Worm (Caenorhabditis elegans) whole organism, L3 larva: ENCODE measurements around the gene ZK1290.10.
A peak's percentile ranks its signal among the peaks of the same experiment; 100 is the strongest.

Experiments
- R02D3.7 ChIP-seq: fragments of 150-350 bp; optimal IDR thresholded peaks from 2 replicates; lab custom pipeline; 2014; ENCODE audit warnings: missing biosample characterization, missing genetic modification characterization
- ZK546.5 ChIP-seq: sonication (generic microtip); optimal IDR thresholded peaks from 2 replicates; lab custom pipeline; 2017; ENCODE audit warnings: missing biosample characterization, missing genetic modification characterization
- aly-2 ChIP-seq: fragments of 150-350 bp; optimal IDR thresholded peaks from 2 replicates; lab custom pipeline; 2014; ENCODE audit warnings: missing biosample characterization, missing genetic modification characterization
- ama-1 ChIP-seq: fragments of 150-350 bp; optimal IDR thresholded peaks from 2 replicates; lab custom pipeline; 2018
- ceh-16 ChIP-seq: sonication (generic microtip); optimal IDR thresholded peaks from 2 replicates; lab custom pipeline; 2017; ENCODE audit warnings: missing biosample characterization, missing genetic modification characterization
- egl-27 ChIP-seq: sonication (generic microtip); optimal IDR thresholded peaks from 4 replicates; lab custom pipeline; 2017; ENCODE audit warnings: missing biosample characterization, missing genetic modification reagents, missing genetic modification characterization
- elt-1 ChIP-seq: fragments of 150-350 bp; optimal IDR thresholded peaks from 2 replicates; lab custom pipeline; 2014; ENCODE audit warnings: missing biosample characterization, missing genetic modification characterization
- elt-2 ChIP-seq: sonication (generic microtip); optimal IDR thresholded peaks from 2 replicates; lab custom pipeline; 2016; ENCODE audit warnings: missing genetic modification reagents, mild to moderate bottlenecking, missing genetic modification characterization, missing compliant biosample characterization
- elt-3 ChIP-seq, 3 experiments: fragments of 150-350 bp in 1 of 3; sonication (generic microtip) in 2 of 3; optimal IDR thresholded peaks; 2 replicates in 2 of 3; 4 replicates in 1 of 3; lab custom pipeline; 2014 to 2017; ENCODE audit warnings: missing biosample characterization in 3 of 3, missing genetic modification characterization in 3 of 3
- fkh-2 ChIP-seq: fragments of 150-350 bp; optimal IDR thresholded peaks from 2 replicates; lab custom pipeline; 2014; ENCODE audit warnings: missing biosample characterization, missing genetic modification reagents, missing genetic modification characterization
- hmg-11 ChIP-seq: sonication (generic microtip); optimal IDR thresholded peaks from 2 replicates; lab custom pipeline; 2016; ENCODE audit warnings: missing genetic modification characterization, missing compliant biosample characterization
- lin-15B ChIP-seq: fragments of 150-350 bp; optimal IDR thresholded peaks from 2 replicates; lab custom pipeline; 2014; ENCODE audit warnings: missing biosample characterization, missing genetic modification characterization
- lin-39 ChIP-seq: fragments of 150-350 bp; optimal IDR thresholded peaks from 2 replicates; lab custom pipeline; 2018; ENCODE audit warnings: missing biosample characterization, missing genetic modification reagents, missing genetic modification characterization
- mml-1 ChIP-seq: fragments of 150-350 bp; sonication (generic microtip); optimal IDR thresholded peaks from 3 replicates; lab custom pipeline; 2014; ENCODE audit warnings: missing biosample characterization, missing genetic modification characterization
- nfya-1 ChIP-seq: sonication (generic microtip); optimal IDR thresholded peaks from 2 replicates; lab custom pipeline; 2017; ENCODE audit warnings: missing genetic modification characterization, mild to moderate bottlenecking, missing compliant biosample characterization, antibody characterized with exemption, moderate library complexity; ENCODE audit not compliant: insufficient read depth
- nhr-12 ChIP-seq: fragments of 150-350 bp; optimal IDR thresholded peaks from 2 replicates; lab custom pipeline; 2014; ENCODE audit warnings: missing biosample characterization, missing genetic modification characterization
- nhr-23 ChIP-seq: fragments of 150-350 bp; optimal IDR thresholded peaks from 2 replicates; lab custom pipeline; 2014; ENCODE audit warnings: missing biosample characterization, missing genetic modification reagents, missing genetic modification characterization
- nhr-25 ChIP-seq: sonication (generic microtip); optimal IDR thresholded peaks from 2 replicates; lab custom pipeline; 2017; ENCODE audit warnings: missing biosample characterization, missing genetic modification characterization
- nhr-43 ChIP-seq: sonication (generic microtip); optimal IDR thresholded peaks from 2 replicates; lab custom pipeline; 2016; ENCODE audit warnings: mild to moderate bottlenecking, missing genetic modification characterization, missing compliant biosample characterization; ENCODE audit not compliant: poor library complexity, severe bottlenecking
- nhr-67 ChIP-seq: fragments of 150-350 bp; optimal IDR thresholded peaks from 2 replicates; lab custom pipeline; 2014; ENCODE audit warnings: missing biosample characterization, missing genetic modification characterization
- nhr-76 ChIP-seq: fragments of 150-350 bp; sonication (generic microtip); optimal IDR thresholded peaks from 5 replicates; lab custom pipeline; 2014; ENCODE audit warnings: missing biosample characterization, missing genetic modification characterization
- nhr-77 ChIP-seq: fragments of 150-350 bp; optimal IDR thresholded peaks from 2 replicates; lab custom pipeline; 2014; ENCODE audit warnings: missing biosample characterization, missing genetic modification characterization
- pha-4 ChIP-seq: fragments of 150-350 bp; optimal IDR thresholded peaks from 2 replicates; lab custom pipeline; 2014; ENCODE audit warnings: missing biosample characterization, missing genetic modification reagents, missing genetic modification characterization
- pqm-1 ChIP-seq: fragments of 150-350 bp; optimal IDR thresholded peaks from 2 replicates; lab custom pipeline; 2017; ENCODE audit warnings: missing biosample characterization, missing genetic modification characterization, inconsistent platforms
- snpc-4 ChIP-seq: fragments of 150-350 bp; optimal IDR thresholded peaks from 2 replicates; lab custom pipeline; 2014; ENCODE audit warnings: missing biosample characterization, missing genetic modification characterization
- unc-39 ChIP-seq: sonication (generic microtip); optimal IDR thresholded peaks from 4 replicates; lab custom pipeline; 2017; ENCODE audit warnings: missing biosample characterization, missing genetic modification characterization
- unc-62 ChIP-seq: fragments of 150-350 bp; sonication (generic microtip); optimal IDR thresholded peaks from 4 replicates; lab custom pipeline; 2014; ENCODE audit warnings: missing biosample characterization, missing genetic modification reagents, missing genetic modification characterization
- zag-1 ChIP-seq: fragments of 150-350 bp; optimal IDR thresholded peaks from 2 replicates; lab custom pipeline; 2014; ENCODE audit warnings: missing biosample characterization, missing genetic modification characterization
- ztf-4 ChIP-seq: fragments of 150-350 bp; optimal IDR thresholded peaks from 2 replicates; lab custom pipeline; 2014; ENCODE audit warnings: missing biosample characterization, missing genetic modification characterization

ZK1290.10 gene

DNA sequence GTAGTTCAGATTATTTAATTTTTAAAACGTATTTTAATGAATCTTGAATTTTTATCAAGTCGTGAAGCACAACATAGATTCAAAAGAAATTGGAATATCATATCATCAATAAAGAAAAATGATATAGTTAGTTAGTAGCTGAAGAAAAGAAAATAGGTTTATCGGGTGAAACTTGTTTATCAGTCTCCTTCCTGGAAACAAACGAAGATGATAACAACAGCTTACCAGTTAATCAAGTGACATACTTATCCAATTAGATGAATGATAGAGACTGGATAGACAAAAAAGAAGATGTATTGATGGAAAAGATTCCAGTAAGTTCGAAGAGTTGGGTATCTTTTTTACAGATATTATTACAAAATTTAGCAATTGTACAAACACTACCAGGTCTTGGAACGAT, 10.8 kb downstream of the ZK1290.10 start:
- no peak for TF ChIP-seq nhr-43 (tag; lab: Kevin White, UChicago)
- peak; percentile 61 for TF ChIP-seq nhr-23
- no peak for TF ChIP-seq elt-3 (tag; optimal IDR thresholded peaks at IDR 0.05; lab: Kevin White, UChicago)
- no peak for TF ChIP-seq lin-15B

DNA sequence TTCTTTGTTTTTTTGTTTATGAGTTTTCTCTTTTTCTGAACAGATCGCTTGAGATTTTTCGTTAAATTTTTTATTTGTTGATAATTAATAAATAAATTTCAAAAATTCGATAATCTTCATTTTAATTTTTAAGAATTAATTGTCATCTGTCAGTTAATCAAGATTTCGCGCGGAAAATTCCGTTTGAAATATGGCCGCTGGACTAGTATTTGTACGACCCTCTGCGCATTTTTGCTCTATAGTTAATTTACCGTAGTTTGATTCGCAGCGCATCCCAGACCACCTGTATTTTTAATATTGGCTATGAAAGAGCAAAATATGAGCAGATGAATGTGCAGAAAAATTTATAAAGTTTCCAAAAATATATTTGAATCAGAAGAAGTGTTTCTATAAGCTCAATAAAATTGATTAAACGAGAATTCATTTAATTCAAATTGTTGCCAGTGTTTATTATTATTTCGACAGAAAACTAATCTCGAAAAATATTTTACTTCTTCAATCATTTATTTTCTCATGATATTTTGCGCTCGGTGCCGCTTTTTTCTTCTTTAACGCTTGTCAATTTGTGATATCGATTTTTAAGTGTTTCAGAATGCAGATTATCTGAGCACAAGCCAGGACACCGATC, 16.0 kb downstream of the ZK1290.10 start, which contains the start of gene nfi-1:
TSS of gene nfi-1 (plus strand) at position 578 of the 628 bp plus-strand sequence.
- peak; percentile 68 for TF ChIP-seq lin-15B
- TF ChIP-seq lin-39 (tag; lab: Kevin White, UChicago), result peak; percentile 64
- peak; percentile 81 for TF ChIP-seq pha-4 (tag; lab: Kevin White, UChicago)
- peak; percentile 13 for TF ChIP-seq nhr-23
- TF ChIP-seq ceh-16 (tag; lab: Kevin White, UChicago), result no peak
- no peak for TF ChIP-seq egl-27 (tag; lab: Kevin White, UChicago)
- TF ChIP-seq snpc-4 (tag; lab: Kevin White, UChicago), result peak; percentile 66
- no peak for TF ChIP-seq hmg-11 (tag; lab: Kevin White, UChicago)
- peak; percentile 22 for TF ChIP-seq nhr-25 (tag; lab: Kevin White, UChicago)
- peak; percentile 79 for TF ChIP-seq nfya-1 (tag; lab: Kevin White, UChicago)

DNA sequence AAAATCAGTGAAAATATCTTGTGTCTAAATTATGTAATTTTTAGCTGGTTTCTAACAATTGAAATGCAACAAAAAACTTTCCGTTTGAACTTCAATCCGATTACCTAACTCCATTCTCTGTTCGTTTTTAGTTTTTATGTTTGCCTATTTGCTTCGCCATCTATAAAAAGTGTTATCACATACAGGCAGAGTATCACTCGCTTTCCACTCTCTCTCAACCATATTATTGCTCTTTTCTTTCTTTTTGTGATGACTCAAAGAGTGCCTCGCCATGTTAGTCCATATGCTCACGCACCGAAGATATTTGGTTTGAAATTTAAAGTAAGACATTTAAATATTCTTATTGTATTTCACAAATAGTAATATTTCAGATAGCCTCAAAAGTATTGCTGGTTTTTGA, 18.8 kb downstream of the ZK1290.10 start, which contains the start of gene ZK1290.13:
TSS of gene ZK1290.13 (plus strand) at position 73 of the 400 bp plus-strand sequence.
- TF ChIP-seq pqm-1 (tag; lab: Kevin White, UChicago), result peak; percentile 7
- TF ChIP-seq elt-2 (tag; lab: Kevin White, UChicago), result peak; percentile 56
- TF ChIP-seq nfya-1 (tag; lab: Kevin White, UChicago), result no peak
- TF ChIP-seq nhr-67 (tag; lab: Kevin White, UChicago), result no peak

DNA sequence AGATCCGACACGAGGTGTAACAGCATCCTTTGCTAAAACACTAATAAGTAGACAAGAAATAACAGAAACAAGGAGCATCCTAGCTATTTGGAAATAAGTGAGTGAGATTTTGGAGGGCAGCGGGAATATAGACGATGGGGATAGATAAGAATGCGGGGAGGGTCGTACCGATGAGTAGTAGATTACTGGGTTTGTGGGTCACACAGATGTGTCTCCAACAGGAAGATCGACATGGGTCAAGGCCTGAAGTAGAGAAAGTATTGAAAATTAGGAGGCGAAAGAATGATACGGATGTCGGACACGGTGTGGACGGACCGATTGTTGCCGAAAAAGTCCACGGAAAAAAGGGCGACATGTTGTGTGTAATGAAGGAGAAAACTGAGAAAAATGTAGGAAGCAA, 19.3 kb downstream of the ZK1290.10 start, which contains the start of gene wrt-10:
TSS of gene wrt-10 (minus strand) at position 195 of the 400 bp plus-strand sequence.
- no peak for TF ChIP-seq hmg-11 (tag; lab: Kevin White, UChicago)
- peak; percentile 86 for TF ChIP-seq nhr-23
- TF ChIP-seq nhr-25 (tag; lab: Kevin White, UChicago), result peak; percentile 10
- TF ChIP-seq ceh-16 (tag; lab: Kevin White, UChicago), result no peak
- peak; percentile 6 for TF ChIP-seq elt-1 (tag; lab: Kevin White, UChicago)

DNA sequence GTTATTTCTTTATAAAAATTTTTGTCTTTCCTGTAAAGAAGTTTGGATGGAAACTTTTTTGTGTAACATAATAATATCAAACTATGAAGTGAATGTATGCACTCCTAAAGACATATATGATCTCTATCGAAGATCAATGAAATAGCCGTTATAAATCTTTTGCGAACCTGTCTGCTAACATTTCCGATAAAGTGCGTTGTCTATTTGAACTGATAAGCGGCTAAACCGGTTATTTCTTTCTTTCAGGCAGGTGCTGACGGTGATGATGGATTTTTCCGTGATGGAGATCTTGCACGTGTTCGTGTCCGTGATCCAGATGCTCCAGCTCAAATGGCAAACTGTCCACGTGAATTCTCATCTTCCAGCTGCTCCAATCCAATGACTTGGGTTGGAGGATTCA, 22.2 kb downstream of the ZK1290.10 start:
- TF ChIP-seq elt-3 (tag; optimal IDR thresholded peaks at IDR 0.05; lab: Kevin White, UChicago) (peak in 1 of 3 experiments; percentile 63), nhr-43 (tag; lab: Kevin White, UChicago) (peak; percentile 59), nhr-23 (peak; percentile 52), ztf-4 (no peak)

DNA sequence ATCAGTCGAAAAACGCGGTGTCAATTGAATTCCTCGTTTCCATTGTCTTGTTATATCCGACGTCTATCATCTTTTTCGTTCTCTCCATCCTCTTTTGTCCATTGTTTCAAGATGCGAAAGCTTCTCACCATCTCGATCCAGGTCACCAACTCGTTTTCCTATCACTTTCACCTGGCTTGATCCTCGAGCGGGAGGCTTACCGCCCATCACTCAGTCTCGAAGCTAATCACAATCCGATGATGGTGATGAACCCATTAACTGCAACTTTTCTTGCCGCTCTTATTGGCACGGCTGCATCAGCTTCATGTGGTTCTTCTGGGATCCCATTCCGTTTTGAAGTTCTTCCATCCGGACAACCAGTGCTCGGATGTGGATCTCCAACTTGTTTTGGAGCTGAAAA, 22.8 kb downstream of the ZK1290.10 start, which contains the start of gene wrt-1:
TSS of gene wrt-1 (plus strand) at position 53 of the 400 bp plus-strand sequence.
- TF ChIP-seq ama-1 (peak; percentile 19), lin-39 (tag; lab: Kevin White, UChicago) (no peak), nhr-77 (tag; lab: Kevin White, UChicago) (no peak), aly-2 (tag; lab: Kevin White, UChicago) (no peak), zag-1 (no peak), unc-62 (GFP tag; lab: Kevin White, UChicago) (no peak), unc-39 (tag; lab: Kevin White, UChicago) (no peak), nhr-23 (peak; percentile 41), R02D3.7 (tag; lab: Kevin White, UChicago) (no peak), nhr-76 (tag; lab: Kevin White, UChicago) (no peak), nhr-43 (tag; lab: Kevin White, UChicago) (no peak), ZK546.5 (no peak), nhr-12 (tag; lab: Kevin White, UChicago) (no peak), fkh-2 (no peak), elt-1 (tag; lab: Kevin White, UChicago) (no peak), mml-1 (tag; lab: Kevin White, UChicago) (no peak)
